Fruit fly (Drosophila melanogaster): Measurements from ENCODE around the gene Zw.

DNA sequence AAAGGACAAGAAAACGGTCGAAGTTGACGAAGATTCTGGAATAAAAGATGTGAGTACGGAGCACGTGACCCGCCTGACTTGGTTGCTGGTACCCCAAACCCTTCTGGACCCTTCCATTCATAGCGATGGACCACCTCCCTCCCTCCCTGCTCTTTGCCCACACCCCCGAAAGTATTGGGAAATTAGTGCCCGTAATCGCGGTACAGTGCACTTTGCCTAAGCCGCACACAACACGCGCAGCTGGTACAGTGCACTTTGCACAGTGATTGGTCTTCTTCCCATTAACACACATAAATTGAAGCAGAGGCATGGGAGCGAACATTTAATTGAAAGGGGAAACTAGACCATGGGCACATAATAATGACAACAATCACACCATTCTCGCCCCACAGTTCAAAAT is 17.0 kb downstream of the Zw start:
- TF ChIP-seq Ets21C (GFP tag; optimal IDR thresholded peaks at IDR 0.05) (no peak), CG9139 (GFP tag; optimal IDR thresholded peaks at IDR 0.05) (no peak)
